Fruit fly (Drosophila melanogaster) Kc167 (cell line): ENCODE measurements around the gene vas.

ENCODE experiments used
- Myc ChIP-seq: fragments of >200 bp; optimal IDR thresholded peaks from 2 replicates; lab custom pipeline; 2017; ENCODE audit warnings: missing external identifiers
- Sin3A ChIP-seq: fragments of >200 bp; optimal IDR thresholded peaks from 2 replicates; lab custom pipeline; 2018; ENCODE audit warnings: missing external identifiers
- h ChIP-seq: fragments of >200 bp; optimal IDR thresholded peaks from 3 replicates; lab custom pipeline; 2018; ENCODE audit warnings: missing external identifiers
- psq ChIP-seq: fragments of >200 bp; optimal IDR thresholded peaks from 2 replicates; lab custom pipeline; 2017; ENCODE audit warnings: missing external identifiers
- ttk ChIP-seq: sonication (Bioruptor generic); optimal IDR thresholded peaks from 2 replicates; lab custom pipeline; 2017; ENCODE audit warnings: missing external identifiers

DNA sequence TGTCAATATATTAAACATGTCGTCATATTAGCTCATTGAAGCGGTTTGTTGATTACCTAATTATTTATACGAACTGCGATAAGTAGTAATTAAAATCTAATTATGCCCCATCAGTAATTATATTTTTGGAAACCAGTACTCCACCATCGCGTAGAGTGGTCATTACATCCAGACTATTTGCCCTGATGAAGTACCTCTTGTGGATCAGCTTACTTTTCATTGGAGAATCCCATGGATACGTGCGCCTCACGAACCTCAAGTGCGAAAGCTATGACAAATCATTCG lies 3.4 kb upstream of the vas start, which contains the start of gene CG33679:
- TF ChIP-seq Sin3A (lab: Kevin White, UChicago) (no peak), psq (no peak), h (lab: Kevin White, UChicago) (no peak), Myc (lab: Kevin White, UChicago) (no peak), ttk (no peak)
